Fruit fly (Drosophila melanogaster): ENCODE results near the gene CG17568.
A peak's percentile ranks its signal among the peaks of the same experiment; 100 is the strongest.

CG17568 gene

DNA sequence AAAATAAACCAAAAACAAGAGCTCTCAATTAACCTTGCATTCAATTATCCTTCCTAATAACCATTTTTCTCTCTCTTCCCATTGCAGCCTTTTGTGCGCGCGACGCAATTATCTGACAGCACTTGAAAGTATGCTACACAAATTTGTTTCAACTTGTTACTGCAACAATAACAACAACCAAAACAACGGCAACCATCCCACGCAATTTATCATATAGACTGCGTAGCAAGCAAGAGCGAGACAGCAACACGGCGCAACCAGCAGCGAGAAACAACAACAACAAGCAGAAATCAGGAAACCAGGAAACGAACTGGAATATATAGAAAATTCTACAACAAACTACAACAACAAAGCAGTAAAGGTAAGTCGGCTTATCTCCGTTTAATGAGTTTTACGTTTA, 15.5 kb downstream of the CG17568 start (continued):
- TF ChIP-seq CG6272 (GFP tag; IDR thresholded peaks at IDR 0.05) (no peak), oc (tag; optimal IDR thresholded peaks at IDR 0.05) (peak; percentile 58), TFAM (GFP tag; optimal IDR thresholded peaks at IDR 0.05) (no peak), jumu (GFP tag; optimal IDR thresholded peaks at IDR 0.05) (no peak), ham (GFP tag; IDR thresholded peaks at IDR 0.05) (no peak), run (tag; optimal IDR thresholded peaks at IDR 0.05) (no peak), Sry-β (GFP tag; optimal IDR thresholded peaks at IDR 0.05) (no peak), CG1603 (tag; optimal IDR thresholded peaks at IDR 0.05) (no peak), Poxn (GFP tag; IDR thresholded peaks at IDR 0.05) (no peak), onecut (GFP tag; IDR thresholded peaks at IDR 0.05) (no peak), crol (GFP tag; IDR thresholded peaks at IDR 0.05) (no peak), ind (GFP tag; optimal IDR thresholded peaks at IDR 0.05) (no peak), pnt (GFP tag; optimal IDR thresholded peaks at IDR 0.05) (no peak), CG7745 (tag; optimal IDR thresholded peaks at IDR 0.05) (no peak), Atf-2 (GFP tag; optimal IDR thresholded peaks at IDR 0.05) (no peak), CG14667 (GFP tag; IDR thresholded peaks at IDR 0.05) (no peak), CG1647 (GFP tag; optimal IDR thresholded peaks at IDR 0.05) (no peak), CG18764 (GFP tag; optimal IDR thresholded peaks at IDR 0.05) (no peak), bowl (GFP tag; IDR thresholded peaks at IDR 0.05) (no peak), CG18619 (GFP tag; optimal IDR thresholded peaks at IDR 0.05) (no peak), Fer1 (GFP tag; optimal IDR thresholded peaks at IDR 0.05) (no peak), CG13424 (tag; optimal IDR thresholded peaks at IDR 0.05) (no peak), NC2α (GFP tag; optimal IDR thresholded peaks at IDR 0.05) (no peak), psq (GFP tag; optimal IDR thresholded peaks at IDR 0.05) (no peak), CG4854 (GFP tag; optimal IDR thresholded peaks at IDR 0.05) (no peak), lmd (GFP tag; IDR thresholded peaks at IDR 0.05) (no peak), sd (tag; optimal IDR thresholded peaks at IDR 0.05) (peak; percentile 21), sqz (GFP tag; optimal IDR thresholded peaks at IDR 0.05) (peak; percentile 16), CG10366 (GFP tag; IDR thresholded peaks at IDR 0.05) (no peak), rib (GFP tag; IDR thresholded peaks at IDR 0.05) (no peak), CG1602 (GFP tag; optimal IDR thresholded peaks at IDR 0.05) (no peak), toy (GFP tag; IDR thresholded peaks at IDR 0.05) (no peak), D (optimal IDR thresholded peaks at IDR 0.05) (no peak), D (GFP tag; optimal IDR thresholded peaks at IDR 0.05) (no peak), CG1024 (GFP tag; IDR thresholded peaks at IDR 0.05) (no peak), CG43689 (GFP tag; IDR thresholded peaks at IDR 0.05) (no peak), lov (optimal IDR thresholded peaks at IDR 0.05) (no peak), lov (GFP tag; IDR thresholded peaks at IDR 0.05) (no peak), cwo (GFP tag; optimal IDR thresholded peaks at IDR 0.05) (no peak), CG15514 (GFP tag; optimal IDR thresholded peaks at IDR 0.05) (no peak), Meics (GFP tag; optimal IDR thresholded peaks at IDR 0.05) (no peak), klu (GFP tag; IDR thresholded peaks at IDR 0.05) (peak; percentile 56; the same call in 1 of the 2 replicates), slp2 (GFP tag; optimal IDR thresholded peaks at IDR 0.05) (peak; percentile 75), Xbp1 (GFP tag; optimal IDR thresholded peaks at IDR 0.05) (no peak), CTCF (GFP tag; optimal IDR thresholded peaks at IDR 0.05) (peak; percentile 17), Vsx1 (GFP tag; optimal IDR thresholded peaks at IDR 0.05) (no peak), CG12659 (GFP tag; optimal IDR thresholded peaks at IDR 0.05) (no peak), HmgZ (tag; optimal IDR thresholded peaks at IDR 0.05) (peak; percentile 59), CG30431 (GFP tag; optimal IDR thresholded peaks at IDR 0.05) (no peak), pfk (GFP tag; optimal IDR thresholded peaks at IDR 0.05) (no peak), CG11093 (GFP tag; IDR thresholded peaks at IDR 0.05) (no peak), crc (GFP tag; optimal IDR thresholded peaks at IDR 0.05) (no peak), CG34224 (GFP tag; IDR thresholded peaks at IDR 0.05; ENCODE audit: partially characterized antibody) (0 out of 3 replicates have a peak, but pooled peaks have one; percentile 16), en (GFP tag; optimal IDR thresholded peaks at IDR 0.05) (no peak)
